Fruit fly (Drosophila melanogaster) whole organism: Measurements from ENCODE around the gene Lsm12a.

Source experiments
- CG8478 ChIP-seq: fragments of >200 bp; optimal IDR thresholded peaks from 2 replicates; lab custom pipeline; 2018; ENCODE audit warnings: inconsistent platforms
- Dll ChIP-seq: fragments of >200 bp; optimal IDR thresholded peaks from 2 replicates; lab custom pipeline; 2017
- EcR ChIP-seq, 2 experiments: fragments of >200 bp; optimal IDR thresholded peaks; 2 replicates each; lab custom pipeline; 2017; ENCODE audit warnings: missing biosample characterization in 2 of 2, missing genetic modification characterization in 2 of 2, missing genetic modification reagents in 2 of 2
- pan ChIP-seq: fragments of >200 bp; optimal IDR thresholded peaks from 2 replicates; lab custom pipeline; 2017
- psq ChIP-seq: fragments of >200 bp; optimal IDR thresholded peaks from 2 replicates; lab custom pipeline; 2017
- usp ChIP-seq: fragments of >200 bp; optimal IDR thresholded peaks from 2 replicates; lab custom pipeline; 2017; ENCODE audit warnings: missing biosample characterization, missing genetic modification characterization, mixed read lengths

The Lsm12a gene

dm6 chrX:12006678-12007441, 11.6 kb upstream of the Lsm12a start, which contains the start of gene CG1806:
CG1806 (plus strand) TSS chrX:12007176.
- TF ChIP-seq EcR (GFP tag; optimal IDR thresholded peaks at IDR 0.05; lab: Kevin White, UChicago), result no peak
- TF ChIP-seq Dll (lab: Kevin White, UChicago), result peak; percentile 55

DNA sequence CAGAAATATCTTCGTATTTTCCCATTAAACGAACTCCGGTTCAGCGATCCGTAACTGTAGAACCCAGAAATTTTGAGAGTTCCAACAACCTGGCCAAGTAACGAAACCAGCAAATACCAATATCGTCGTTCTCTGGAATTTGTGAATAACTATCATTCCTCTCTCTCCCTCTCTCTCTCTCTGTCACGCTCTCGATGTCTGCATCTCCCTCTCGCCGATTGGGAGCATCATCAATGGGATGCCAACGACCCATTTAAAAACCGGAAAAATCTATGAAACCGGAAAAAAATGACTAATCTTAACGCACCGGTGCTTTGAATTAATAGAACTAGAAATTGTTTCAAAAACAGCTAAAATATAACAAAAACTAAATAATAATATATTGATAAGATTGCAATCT, 10.8 kb upstream of the Lsm12a start:
- TF ChIP-seq usp (GFP tag; lab: Kevin White, UChicago) (no peak), EcR (GFP tag; optimal IDR thresholded peaks at IDR 0.05; lab: Kevin White, UChicago) (no peak), pan (lab: Kevin White, UChicago) (no peak)

DNA sequence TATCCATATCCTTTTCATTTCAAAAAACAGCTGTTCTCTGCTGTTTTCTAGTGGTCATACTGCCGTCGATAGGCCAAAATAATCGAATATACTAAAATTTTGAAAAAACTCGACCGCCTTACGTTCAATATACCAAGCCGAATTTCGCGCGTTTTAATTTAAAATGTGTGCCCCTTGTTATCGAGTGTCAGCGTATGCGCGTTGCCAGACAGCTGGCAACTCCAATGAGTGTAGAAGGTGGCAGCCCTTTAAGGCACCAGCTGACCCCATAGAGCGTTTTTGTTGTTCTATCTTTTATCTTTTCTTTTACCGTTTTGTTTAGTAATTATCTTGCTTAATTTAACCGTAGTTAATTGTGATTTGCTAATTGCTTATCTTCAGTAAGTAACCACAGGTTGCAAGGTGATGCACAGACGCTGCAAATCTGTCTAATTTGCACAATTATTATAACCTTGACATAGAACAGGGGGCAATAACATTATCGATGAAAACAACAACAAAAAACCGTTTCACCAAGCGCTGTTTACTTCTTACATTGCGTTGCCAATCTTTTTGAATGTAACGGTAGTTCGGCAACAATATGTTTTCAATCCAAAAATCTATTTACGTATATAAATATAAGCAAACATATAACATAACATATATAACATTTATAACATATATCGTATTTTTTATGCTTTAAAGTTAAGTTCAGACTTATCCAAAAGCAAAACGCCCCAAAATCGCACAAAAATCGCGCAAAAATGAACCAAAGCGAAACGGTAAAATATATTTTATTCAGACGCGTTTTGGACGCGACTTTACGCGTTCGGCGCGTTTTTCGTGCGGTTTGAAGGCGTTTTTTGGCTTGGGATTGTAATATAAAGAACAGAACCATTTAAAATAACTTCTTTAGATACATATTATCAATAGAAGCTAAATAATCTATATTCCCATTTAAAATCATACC, 6.0 kb upstream of the Lsm12a start, which contains the start of the genes CG1492 and regucalcin:
Gene CG1492 (minus strand): TSS at position 63 of the 949 bp plus-strand sequence.
Gene regucalcin (plus strand): TSS at position 229 of the 949 bp plus-strand sequence.
- no peak for TF ChIP-seq Dll (lab: Kevin White, UChicago)
- no peak for TF ChIP-seq usp (GFP tag; lab: Kevin White, UChicago)

- TF ChIP-seq Dll (lab: Kevin White, UChicago) (no peak), pan (lab: Kevin White, UChicago) (no peak), CG8478 (lab: Kevin White, UChicago) (no peak), EcR (GFP tag; optimal IDR thresholded peaks at IDR 0.05; lab: Kevin White, UChicago) (no peak), usp (GFP tag; lab: Kevin White, UChicago) (no peak), psq (lab: Kevin White, UChicago) (no peak)
Measured at dm6 chrX:12013098-12013493, 5.3 kb upstream of the Lsm12a start.

DNA sequence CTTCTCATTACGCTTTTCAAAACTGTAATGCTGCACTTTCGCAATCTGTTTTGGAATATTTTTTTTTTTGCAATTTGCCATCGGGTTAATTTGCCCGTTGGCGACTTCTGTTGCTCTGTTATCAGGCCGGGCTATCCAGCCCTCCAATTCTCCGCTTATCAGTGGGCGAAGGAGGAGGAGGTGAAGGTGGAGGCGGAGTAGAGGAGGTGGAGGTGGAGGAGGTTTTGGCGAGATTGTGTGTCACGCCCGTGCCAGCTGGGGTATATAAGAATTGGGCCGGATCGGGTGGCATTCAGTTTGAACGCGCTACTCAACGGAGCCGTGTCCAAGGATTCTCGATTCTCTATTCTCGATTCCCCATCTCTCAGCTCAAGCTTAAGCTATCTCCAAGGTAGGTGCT, 4.3 kb upstream of the Lsm12a start:
- TF ChIP-seq EcR (GFP tag; optimal IDR thresholded peaks at IDR 0.05; lab: Kevin White, UChicago) (no peak), CG8478 (lab: Kevin White, UChicago) (no peak), pan (lab: Kevin White, UChicago) (no peak), Dll (lab: Kevin White, UChicago) (no peak), usp (GFP tag; lab: Kevin White, UChicago) (no peak), psq (lab: Kevin White, UChicago) (no peak)

dm6 chrX:12014800-12015389, 3.5 kb upstream of the Lsm12a start:
- TF ChIP-seq EcR (GFP tag; optimal IDR thresholded peaks at IDR 0.05; lab: Kevin White, UChicago), result no peak
- TF ChIP-seq psq (lab: Kevin White, UChicago), result no peak
- TF ChIP-seq CG8478 (lab: Kevin White, UChicago), result no peak
- TF ChIP-seq usp (GFP tag; lab: Kevin White, UChicago), result no peak
- TF ChIP-seq pan (lab: Kevin White, UChicago), result no peak
- no peak for TF ChIP-seq Dll (lab: Kevin White, UChicago)

dm6 chrX:12017815-12018439, 513 bp upstream of the Lsm12a start, which contains the start of gene Chrac-16:
Chrac-16 (minus strand) TSS chrX:12017961.
- TF ChIP-seq EcR (GFP tag; optimal IDR thresholded peaks at IDR 0.05; lab: Kevin White, UChicago), result no peak
- TF ChIP-seq CG8478 (lab: Kevin White, UChicago), result no peak
- no peak for TF ChIP-seq usp (GFP tag; lab: Kevin White, UChicago)
- TF ChIP-seq Dll (lab: Kevin White, UChicago), result no peak
- TF ChIP-seq psq (lab: Kevin White, UChicago), result no peak
- no peak for TF ChIP-seq pan (lab: Kevin White, UChicago)

- TF ChIP-seq psq (lab: Kevin White, UChicago) (no peak), Dll (lab: Kevin White, UChicago) (no peak), EcR (GFP tag; optimal IDR thresholded peaks at IDR 0.05; lab: Kevin White, UChicago) (no peak), CG8478 (lab: Kevin White, UChicago) (no peak), pan (lab: Kevin White, UChicago) (no peak), usp (GFP tag; lab: Kevin White, UChicago) (no peak)
Measured at dm6 chrX:12020857-12021256, 2.4 kb downstream of the Lsm12a start, which contains the start of gene Tango4. Tango4 (plus strand) TSS chrX:12021068.

dm6 chrX:12021750-12022149, 3.3 kb downstream of the Lsm12a start:
- TF ChIP-seq usp (GFP tag; lab: Kevin White, UChicago) (no peak), Dll (lab: Kevin White, UChicago) (no peak), pan (lab: Kevin White, UChicago) (no peak), CG8478 (lab: Kevin White, UChicago) (no peak), psq (lab: Kevin White, UChicago) (no peak), EcR (GFP tag; optimal IDR thresholded peaks at IDR 0.05; lab: Kevin White, UChicago) (no peak)

DNA sequence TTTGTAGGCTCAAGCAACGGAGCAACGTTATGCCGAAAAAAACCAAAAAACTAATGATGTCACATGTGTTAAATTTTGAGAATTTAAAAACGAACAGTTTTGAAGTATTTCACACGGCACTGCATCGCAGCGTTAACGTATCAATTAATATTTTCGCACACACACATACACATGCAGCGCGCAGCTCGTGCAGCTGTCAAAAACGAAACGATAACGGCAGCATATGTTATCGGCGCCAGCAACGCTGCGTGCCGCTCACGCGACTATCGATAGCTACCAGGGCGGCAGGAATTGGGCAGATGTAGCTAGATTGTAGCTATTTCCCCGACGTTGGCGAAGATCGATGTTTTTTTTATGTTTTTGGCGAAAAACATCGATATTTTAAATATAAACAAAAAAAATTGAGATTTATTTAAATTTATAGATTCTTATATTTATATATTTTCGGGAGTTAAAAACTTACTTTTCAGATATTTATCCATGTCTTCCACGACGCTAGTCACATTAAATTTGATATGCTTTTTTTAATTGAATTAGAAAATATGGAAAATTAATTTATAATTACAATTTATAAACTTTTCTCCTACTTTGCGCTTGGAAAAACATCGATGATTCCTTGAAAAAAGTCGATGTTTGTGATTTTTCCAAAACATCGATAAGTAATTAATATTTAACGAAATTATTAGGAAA, 10.5 kb downstream of the Lsm12a start, which contains the start of gene Usp7:
Gene Usp7 (minus strand): TSS at position 208 of the 690 bp plus-strand sequence.
- TF ChIP-seq Dll (lab: Kevin White, UChicago), result no peak
- TF ChIP-seq usp (GFP tag; lab: Kevin White, UChicago), result no peak
- no peak for TF ChIP-seq EcR (GFP tag; optimal IDR thresholded peaks at IDR 0.05; lab: Kevin White, UChicago)
- no peak for TF ChIP-seq psq (lab: Kevin White, UChicago)
- TF ChIP-seq CG8478 (lab: Kevin White, UChicago), result no peak
- no peak for TF ChIP-seq pan (lab: Kevin White, UChicago)
